Worm (Caenorhabditis elegans) whole organism, L4 larva: ENCODE measurements around the gene C06G1.1.

Experiments used
- D1046.2 ChIP-seq: fragments of 200-800 bp; sonication (Bioruptor generic); IDR thresholded peaks from 2 replicates; pipeline ENCODE4 v1.3.6; 2022; ENCODE audit warnings: missing genetic modification characterization, missing compliant biosample characterization
- F49E8.2 ChIP-seq: sonication (generic microtip); optimal IDR thresholded peaks from 2 replicates; lab custom pipeline; 2016; ENCODE audit warnings: missing compliant biosample characterization, mild to moderate bottlenecking, missing genetic modification characterization, borderline replicate concordance
- T20F7.1 ChIP-seq: fragments of 200-800 bp; sonication (Bioruptor generic); optimal IDR thresholded peaks from 2 replicates; lab custom pipeline; 2018; ENCODE audit warnings: mild to moderate bottlenecking, missing genetic modification characterization, missing compliant biosample characterization
- T26A8.4 ChIP-seq: fragments of 200-800 bp; sonication (Bioruptor generic); IDR thresholded peaks from 2 replicates; pipeline ENCODE4 v1.3.6; 2022; ENCODE audit warnings: missing genetic modification characterization, missing compliant biosample characterization
- Y105C5A.15 ChIP-seq: fragments of 200-800 bp; sonication (Bioruptor generic); IDR thresholded peaks from 2 replicates; pipeline ENCODE4 v1.3.6; 2022; ENCODE audit warnings: missing genetic modification characterization, missing compliant biosample characterization
- Y5F2A.4 ChIP-seq: fragments of 200-800 bp; sonication (Bioruptor generic); optimal IDR thresholded peaks from 2 replicates; lab custom pipeline; 2018; ENCODE audit warnings: mild to moderate bottlenecking, missing genetic modification characterization, missing compliant biosample characterization
- ZK337.2 ChIP-seq: fragments of 200-800 bp; sonication (Bioruptor generic); IDR thresholded peaks from 2 replicates; pipeline ENCODE4 v1.3.6; 2022; ENCODE audit warnings: missing genetic modification reagents, missing genetic modification characterization, missing compliant biosample characterization
- aha-1 ChIP-seq: fragments of 150-350 bp; peaks from one replicate; lab custom pipeline; 2014; ENCODE audit warnings: missing biosample characterization, missing genetic modification characterization
- ama-1 ChIP-seq: fragments of 150-350 bp; optimal IDR thresholded peaks from 2 replicates; lab custom pipeline; 2014; ENCODE audit warnings: inconsistent platforms, mixed read lengths
- attf-4 ChIP-seq: sonication (generic microtip); optimal IDR thresholded peaks from 3 replicates; lab custom pipeline; 2017; ENCODE audit warnings: missing biosample characterization, missing genetic modification characterization
- ceh-20 ChIP-seq: fragments of 200-800 bp; sonication (Bioruptor generic); IDR thresholded peaks from 2 replicates; pipeline ENCODE4 v1.3.6; 2022; ENCODE audit warnings: missing genetic modification reagents, missing genetic modification characterization, missing compliant biosample characterization
- ceh-44 ChIP-seq: fragments of 200-800 bp; sonication (Bioruptor generic); IDR thresholded peaks from 2 replicates; pipeline ENCODE4 v1.3.6; 2022; ENCODE audit warnings: missing genetic modification reagents, missing genetic modification characterization, missing compliant biosample characterization
- ceh-62 ChIP-seq: sonication (generic microtip); optimal IDR thresholded peaks from 2 replicates; lab custom pipeline; 2017; ENCODE audit warnings: missing biosample characterization, missing genetic modification characterization
- ctbp-1 ChIP-seq: fragments of 200-800 bp; sonication (Bioruptor generic); IDR thresholded peaks from 2 replicates; pipeline ENCODE4 v1.3.6; 2022; ENCODE audit warnings: missing genetic modification reagents, missing genetic modification characterization, missing compliant biosample characterization
- daf-16 ChIP-seq, 3 experiments: sonication (generic microtip); optimal IDR thresholded peaks; 2 replicates each; lab custom pipeline; 2016 to 2017; ENCODE audit warnings: missing genetic modification characterization in 3 of 3, missing genetic modification reagents in 3 of 3, mild to moderate bottlenecking in 2 of 3, missing compliant biosample characterization in 2 of 3, missing biosample characterization in 1 of 3, moderate library complexity in 1 of 3
- daf-19 ChIP-seq: fragments of 200-800 bp; sonication (Bioruptor generic); conservative IDR thresholded peaks from 2 replicates; pipeline ENCODE4 v1.3.6; 2022; ENCODE audit warnings: missing genetic modification characterization, missing compliant biosample characterization
- daf-8 ChIP-seq: fragments of 200-800 bp; sonication (Bioruptor generic); IDR thresholded peaks from 2 replicates; pipeline ENCODE4 v1.3.6; 2022; ENCODE audit warnings: missing genetic modification characterization, missing compliant biosample characterization
- dmd-6 ChIP-seq: fragments of 200-800 bp; sonication (Bioruptor generic); IDR thresholded peaks from 2 replicates; pipeline ENCODE4 v1.3.6; 2022; ENCODE audit warnings: missing genetic modification reagents, missing genetic modification characterization, missing compliant biosample characterization
- dmd-9 ChIP-seq: fragments of 200-800 bp; sonication (Bioruptor generic); IDR thresholded peaks from 2 replicates; pipeline ENCODE4 v1.3.6; 2022; ENCODE audit warnings: missing genetic modification reagents, missing genetic modification characterization, missing compliant biosample characterization
- egl-27 ChIP-seq: sonication (generic microtip); optimal IDR thresholded peaks from 3 replicates; lab custom pipeline; 2017; ENCODE audit warnings: missing biosample characterization, missing genetic modification reagents, missing genetic modification characterization
- gei-8 ChIP-seq: fragments of 200-800 bp; sonication (Bioruptor generic); optimal IDR thresholded peaks from 2 replicates; lab custom pipeline; 2018; ENCODE audit warnings: mild to moderate bottlenecking, missing genetic modification characterization, missing compliant biosample characterization
- lin-39 ChIP-seq: fragments of 150-350 bp; optimal IDR thresholded peaks from 2 replicates; lab custom pipeline; 2014; ENCODE audit warnings: missing biosample characterization, missing genetic modification reagents, missing genetic modification characterization
- madf-9 ChIP-seq: fragments of 200-800 bp; sonication (Bioruptor generic); conservative IDR thresholded peaks from 2 replicates; pipeline ENCODE4 v1.3.6; 2022; ENCODE audit warnings: missing genetic modification reagents, missing genetic modification characterization, missing compliant biosample characterization
- mdt-29 ChIP-seq: fragments of 200-800 bp; sonication (Bioruptor generic); IDR thresholded peaks from 2 replicates; pipeline ENCODE4 v1.3.6; 2022; ENCODE audit warnings: missing genetic modification reagents, missing genetic modification characterization, missing compliant biosample characterization
- mxl-3 ChIP-seq: fragments of 200-800 bp; sonication (Bioruptor generic); optimal IDR thresholded peaks from 2 replicates; lab custom pipeline; 2018; ENCODE audit warnings: mild to moderate bottlenecking, missing genetic modification characterization, missing compliant biosample characterization
- nhr-25 ChIP-seq: sonication (generic microtip); optimal IDR thresholded peaks from 2 replicates; lab custom pipeline; 2017; ENCODE audit warnings: missing genetic modification characterization, mild to moderate bottlenecking, missing compliant biosample characterization, antibody characterized with exemption, moderate library complexity, borderline replicate concordance; ENCODE audit not compliant: insufficient read depth
- nhr-42 ChIP-seq: fragments of 200-800 bp; sonication (Bioruptor generic); IDR thresholded peaks from 2 replicates; pipeline ENCODE4 v1.3.6; 2022; ENCODE audit warnings: missing genetic modification characterization, missing compliant biosample characterization
- nhr-48 ChIP-seq: sonication (generic microtip); optimal IDR thresholded peaks from 2 replicates; lab custom pipeline; 2016; ENCODE audit warnings: mild to moderate bottlenecking, missing genetic modification characterization, missing compliant biosample characterization
- pha-4 ChIP-seq, 2 experiments: fragments of 150-350 bp in 1 of 2; fragments of 200-800 bp in 1 of 2; sonication (Bioruptor generic) in 1 of 2; IDR thresholded peaks in 1 of 2; optimal IDR thresholded peaks in 1 of 2; 2 replicates each; pipeline versions ENCODE4 v1.3.6 to Lab custom; 2014 to 2022; ENCODE audit warnings: missing genetic modification characterization in 2 of 2, missing genetic modification reagents in 2 of 2, missing biosample characterization in 1 of 2, missing compliant biosample characterization in 1 of 2
- php-3 ChIP-seq: fragments of 200-800 bp; sonication (Bioruptor generic); IDR thresholded peaks from 2 replicates; pipeline ENCODE4 v1.3.6; 2022; ENCODE audit warnings: missing genetic modification reagents, missing genetic modification characterization, missing compliant biosample characterization
- rbr-2 ChIP-seq: sonication (generic microtip); optimal IDR thresholded peaks from 2 replicates; lab custom pipeline; 2016; ENCODE audit warnings: missing genotype, missing genetic modification characterization, missing compliant biosample characterization
- skn-1 ChIP-seq: fragments of 150-350 bp; optimal IDR thresholded peaks from 2 replicates; lab custom pipeline; 2014; ENCODE audit warnings: missing biosample characterization, missing genetic modification characterization
- unc-130 ChIP-seq: sonication (generic microtip); optimal IDR thresholded peaks from 2 replicates; lab custom pipeline; 2016; ENCODE audit warnings: missing genetic modification reagents, missing genetic modification characterization, missing compliant biosample characterization
- unc-62 ChIP-seq, 3 experiments: fragments of 150-350 bp in 1 of 3; sonication (generic microtip); optimal IDR thresholded peaks in 2 of 3; peaks in 1 of 3; 1 replicate in 1 of 3; 2 replicates in 2 of 3; lab custom pipeline; 2014 to 2017; ENCODE audit warnings: missing biosample characterization in 3 of 3, missing genetic modification characterization in 3 of 3, missing genetic modification reagents in 3 of 3, missing genotype in 1 of 3
- zag-1 ChIP-seq: fragments of 150-350 bp; optimal IDR thresholded peaks from 2 replicates; lab custom pipeline; 2014; ENCODE audit warnings: missing biosample characterization, missing genetic modification characterization
- zfp-2 ChIP-seq: sonication (generic microtip); optimal IDR thresholded peaks from 2 replicates; lab custom pipeline; 2016; ENCODE audit warnings: mild to moderate bottlenecking, missing genetic modification characterization, missing compliant biosample characterization

Gene C06G1.1

ce11 chrX:16634708-16635107 is 1.6 kb downstream of the C06G1.1 start (continued):
- TF ChIP-seq skn-1 (tag; lab: Kevin White, UChicago) (no peak), T20F7.1 (GFP tag; lab: Kevin White, UChicago) (peak; percentile 65), lin-39 (tag; lab: Kevin White, UChicago) (no peak), daf-19 (no peak; the same call in 1 of the 2 replicates), ceh-44 (GFP tag; lab: Robert Waterston, UW) (peak; percentile 85), nhr-25 (tag; lab: Kevin White, UChicago) (no peak), daf-8 (GFP tag; lab: Robert Waterston, UW) (no peak), aha-1 (peak; percentile 96), F49E8.2 (tag; lab: Kevin White, UChicago) (peak; percentile 33), attf-4 (tag; lab: Kevin White, UChicago) (no peak), D1046.2 (GFP tag; lab: Robert Waterston, UW) (peak; percentile 90), egl-27 (tag; lab: Kevin White, UChicago) (no peak), Y5F2A.4 (GFP tag; lab: Kevin White, UChicago) (peak; percentile 55), dmd-9 (GFP tag; lab: Robert Waterston, UW) (peak; percentile 79), unc-62 (GFP tag; optimal IDR thresholded peaks at IDR 0.05 in 1 of 2; lab: Kevin White, UChicago) (peak in 1 of 2 experiments; percentile 21), unc-62 (tag; optimal IDR thresholded peaks at IDR 0.05; lab: Kevin White, UChicago) (no peak), T26A8.4 (GFP tag; lab: Robert Waterston, UW) (peak; percentile 83), daf-16 (GFP tag; optimal IDR thresholded peaks at IDR 0.05; lab: Kevin White, UChicago) (peak; percentile 63 to 83), daf-16 (tag; optimal IDR thresholded peaks at IDR 0.05; lab: Kevin White, UChicago) (peak; percentile 80), gei-8 (GFP tag; lab: Kevin White, UChicago) (peak; percentile 77), ZK337.2 (GFP tag; lab: Robert Waterston, UW) (peak; percentile 57; the same call in 1 of the 2 replicates), mxl-3 (GFP tag; lab: Kevin White, UChicago) (peak; percentile 67), pha-4 (GFP tag; IDR thresholded peaks at IDR 0.05; lab: Robert Waterston, UW) (peak; percentile 92), pha-4 (tag; optimal IDR thresholded peaks at IDR 0.05; lab: Kevin White, UChicago) (no peak), ceh-20 (GFP tag; lab: Robert Waterston, UW) (peak; percentile 91), madf-9 (GFP tag; lab: Robert Waterston, UW) (peak; percentile 82), ctbp-1 (GFP tag; lab: Robert Waterston, UW) (peak; percentile 87), nhr-48 (peak; percentile 74), ama-1 (lab: Kevin White, UChicago) (no peak), php-3 (peak; percentile 41), rbr-2 (peak; percentile 84), dmd-6 (peak; percentile 79), ceh-62 (no peak), mdt-29 (GFP tag; lab: Robert Waterston, UW) (peak; percentile 70; the same call in 1 of the 2 replicates), nhr-42 (GFP tag; lab: Robert Waterston, UW) (peak; percentile 80), unc-130 (peak; percentile 71), zag-1 (tag; lab: Kevin White, UChicago) (no peak), Y105C5A.15 (GFP tag; lab: Robert Waterston, UW) (peak; percentile 80; the same call in 1 of the 2 replicates)

DNA sequence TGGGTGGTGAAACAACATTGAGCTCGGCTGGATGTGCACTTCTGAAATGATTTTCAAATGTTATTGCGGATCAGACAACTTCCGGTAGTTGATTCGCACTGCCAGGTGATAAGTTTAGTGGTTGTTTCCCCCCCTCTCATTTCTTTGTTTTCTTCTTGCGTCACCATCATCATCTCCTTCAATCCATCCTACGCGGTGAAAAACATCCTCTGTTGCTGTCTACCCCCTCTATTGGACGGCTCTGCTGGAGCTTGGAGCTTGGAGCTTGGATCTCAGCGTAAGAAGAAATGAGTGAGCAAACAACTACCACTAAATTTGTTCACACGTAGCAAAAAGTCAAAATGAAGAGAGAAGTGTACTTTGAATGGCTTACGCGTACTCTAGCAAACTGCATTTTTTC is 8.5 kb downstream of the C06G1.1 start:
- peak in 1 of 2 experiments; percentile 25 for TF ChIP-seq unc-62 (GFP tag; optimal IDR thresholded peaks at IDR 0.05 in 1 of 2; lab: Kevin White, UChicago)
- no peak for TF ChIP-seq unc-62 (tag; optimal IDR thresholded peaks at IDR 0.05; lab: Kevin White, UChicago)
- peak in 1 of 2 experiments; percentile 52 for TF ChIP-seq daf-16 (GFP tag; optimal IDR thresholded peaks at IDR 0.05; lab: Kevin White, UChicago)
- no peak for TF ChIP-seq daf-16 (tag; optimal IDR thresholded peaks at IDR 0.05; lab: Kevin White, UChicago)
- peak; percentile 43 for TF ChIP-seq aha-1
- no peak for TF ChIP-seq zfp-2 (tag; lab: Kevin White, UChicago)
- TF ChIP-seq, all 104 proteins: peak for 3
